Worm (Caenorhabditis elegans): ENCODE measurements around the gene Y53F4B.27.
"Not testable (repeated sequence)": the region's sequence is repeated elsewhere in the genome, so short reads cannot be mapped to it uniquely, and the experiment has no call there.

DNA sequence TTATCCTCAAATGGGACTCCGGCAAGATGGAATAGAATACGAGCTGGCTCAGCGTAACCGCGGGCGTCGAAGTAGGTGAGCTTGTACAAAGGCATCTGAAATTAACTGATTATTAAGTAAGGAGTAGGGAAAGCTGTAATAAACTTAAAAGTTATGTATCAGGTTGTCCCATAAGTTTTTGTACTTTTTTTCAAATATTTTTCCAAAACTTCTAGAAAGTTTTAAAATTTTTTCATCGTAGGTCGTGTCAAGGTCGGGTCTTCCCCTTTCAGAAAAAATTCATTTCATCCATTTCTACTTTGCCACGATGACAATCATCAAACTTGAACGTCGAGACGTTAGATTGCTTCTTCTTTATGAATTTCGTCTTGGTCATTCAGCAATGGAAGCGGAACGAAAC lies 26.1 kb downstream of the Y53F4B.27 start, which contains the start of gene gst-39:
- TF ChIP-seq fos-1 (tag; optimal IDR thresholded peaks at IDR 0.05); dmd-4 (tag; optimal IDR thresholded peaks at IDR 0.05); nhr-77 (tag; optimal IDR thresholded peaks at IDR 0.05); nhr-237 (tag; optimal IDR thresholded peaks at IDR 0.05); nhr-129 (tag; optimal IDR thresholded peaks at IDR 0.05); nhr-10 (tag; optimal IDR thresholded peaks at IDR 0.05); lin-13 (GFP tag; optimal IDR thresholded peaks at IDR 0.05); lsy-2 (tag; optimal IDR thresholded peaks at IDR 0.05): not testable (repeated sequence)

Measured in whole organism, L2 larva.